Worm (Caenorhabditis elegans) whole organism, midembryonic: ENCODE results near the gene nas-37.

ENCODE experiments used
- T22C8.4 ChIP-seq: fragments of 200-800 bp; sonication (Bioruptor generic); IDR thresholded peaks from 2 replicates; pipeline ENCODE4 v1.3.6; 2022; ENCODE audit warnings: missing genetic modification characterization, missing compliant biosample characterization
- cog-1 ChIP-seq: sonication (generic microtip); optimal IDR thresholded peaks from 2 replicates; lab custom pipeline; 2016; ENCODE audit warnings: missing genetic modification characterization, missing compliant biosample characterization
- flt-1 ChIP-seq: fragments of 200-800 bp; sonication (Bioruptor generic); IDR thresholded peaks from 2 replicates; pipeline ENCODE4 v1.3.6; 2022; ENCODE audit warnings: missing genetic modification characterization, missing compliant biosample characterization
- klf-2 ChIP-seq: fragments of 200-800 bp; sonication (Bioruptor generic); conservative IDR thresholded peaks from 2 replicates; pipeline ENCODE4 v1.3.6; 2022; ENCODE audit warnings: missing genetic modification reagents, missing genetic modification characterization, missing compliant biosample characterization
- med-1 ChIP-seq: sonication (generic microtip); optimal IDR thresholded peaks from 2 replicates; lab custom pipeline; 2017; ENCODE audit warnings: missing genetic modification characterization, mild to moderate bottlenecking, missing compliant biosample characterization, antibody characterized with exemption, missing genetic modification reagents; ENCODE audit not compliant: insufficient read depth
- ref-1 ChIP-seq: fragments of 200-800 bp; sonication (Bioruptor generic); conservative IDR thresholded peaks from 2 replicates; pipeline ENCODE4 v1.3.6; 2022; ENCODE audit warnings: missing genetic modification reagents, missing genetic modification characterization, missing compliant biosample characterization
- tab-1 ChIP-seq: fragments of 200-800 bp; sonication (Bioruptor generic); IDR thresholded peaks from 2 replicates; pipeline ENCODE4 v1.3.6; 2022; ENCODE audit warnings: missing genetic modification characterization, missing compliant biosample characterization
- ztf-23 ChIP-seq: fragments of 200-800 bp; sonication (Bioruptor generic); IDR thresholded peaks from 2 replicates; pipeline ENCODE4 v1.3.6; 2022; ENCODE audit warnings: missing genetic modification reagents, missing genetic modification characterization, missing compliant biosample characterization
- ztf-29 ChIP-seq: fragments of 200-800 bp; sonication (Bioruptor generic); IDR thresholded peaks from 2 replicates; pipeline ENCODE4 v1.3.6; 2022; ENCODE audit warnings: missing genetic modification reagents, missing genetic modification characterization, missing compliant biosample characterization

The nas-37 gene

ce11 chrX:9948963-9949362 lies at the start of gene nas-37:
TSS of gene nas-37 (minus strand) at chrX:9949063.
- TF ChIP-seq tab-1 (GFP tag; lab: Robert Waterston, UW), result no peak
- TF ChIP-seq ref-1 (GFP tag; lab: Robert Waterston, UW), result no peak
- TF ChIP-seq cog-1 (tag; lab: Kevin White, UChicago), result no peak
- TF ChIP-seq ztf-23 (GFP tag; lab: Robert Waterston, UW), result no peak
- no peak for TF ChIP-seq ztf-29 (GFP tag; lab: Robert Waterston, UW)
- no peak for TF ChIP-seq klf-2
- no peak for TF ChIP-seq med-1 (GFP tag; lab: Kevin White, UChicago)
- TF ChIP-seq T22C8.4 (GFP tag; lab: Robert Waterston, UW), result no peak
- TF ChIP-seq flt-1 (GFP tag; lab: Robert Waterston, UW), result no peak

- TF ChIP-seq T22C8.4 (GFP tag; lab: Robert Waterston, UW) (no peak), tab-1 (GFP tag; lab: Robert Waterston, UW) (no peak), klf-2 (no peak), ref-1 (GFP tag; lab: Robert Waterston, UW) (no peak), ztf-23 (GFP tag; lab: Robert Waterston, UW) (no peak), flt-1 (GFP tag; lab: Robert Waterston, UW) (no peak), med-1 (GFP tag; lab: Kevin White, UChicago) (no peak), cog-1 (tag; lab: Kevin White, UChicago) (no peak), ztf-29 (GFP tag; lab: Robert Waterston, UW) (no peak)
These were observed 48.5 kb upstream of the nas-37 start for ce11 chrX:9997344-9997743.

- TF ChIP-seq cog-1 (tag; lab: Kevin White, UChicago), result no peak
- TF ChIP-seq med-1 (GFP tag; lab: Kevin White, UChicago), result no peak
- TF ChIP-seq ztf-23 (GFP tag; lab: Robert Waterston, UW), result no peak
- TF ChIP-seq ztf-29 (GFP tag; lab: Robert Waterston, UW), result no peak
- no peak for TF ChIP-seq ref-1 (GFP tag; lab: Robert Waterston, UW)
- TF ChIP-seq flt-1 (GFP tag; lab: Robert Waterston, UW), result no peak
- TF ChIP-seq T22C8.4 (GFP tag; lab: Robert Waterston, UW), result no peak
- TF ChIP-seq klf-2, result no peak
These were observed 44.2 kb upstream of the nas-37 start for ce11 chrX:9993100-9993499.

ce11 chrX:9988884-9989283 lies 40.0 kb upstream of the nas-37 start:
- no peak for TF ChIP-seq flt-1 (GFP tag; lab: Robert Waterston, UW)
- no peak for TF ChIP-seq ztf-23 (GFP tag; lab: Robert Waterston, UW)
- peak; percentile 9; the same call in 1 of the 2 replicates for TF ChIP-seq ztf-29 (GFP tag; lab: Robert Waterston, UW)
- TF ChIP-seq cog-1 (tag; lab: Kevin White, UChicago), result no peak
- no peak for TF ChIP-seq ref-1 (GFP tag; lab: Robert Waterston, UW)
- TF ChIP-seq klf-2, result no peak
- no peak for TF ChIP-seq med-1 (GFP tag; lab: Kevin White, UChicago)

- TF ChIP-seq klf-2 (no peak), ztf-23 (GFP tag; lab: Robert Waterston, UW) (no peak), ztf-29 (GFP tag; lab: Robert Waterston, UW) (no peak), cog-1 (tag; lab: Kevin White, UChicago) (no peak), tab-1 (GFP tag; lab: Robert Waterston, UW) (no peak), T22C8.4 (GFP tag; lab: Robert Waterston, UW) (no peak), med-1 (GFP tag; lab: Kevin White, UChicago) (no peak)
These were observed 38.3 kb upstream of the nas-37 start for ce11 chrX:9987166-9987565.

- no peak for TF ChIP-seq flt-1 (GFP tag; lab: Robert Waterston, UW)
- no peak for TF ChIP-seq cog-1 (tag; lab: Kevin White, UChicago)
- TF ChIP-seq ref-1 (GFP tag; lab: Robert Waterston, UW), result no peak
- no peak for TF ChIP-seq ztf-23 (GFP tag; lab: Robert Waterston, UW)
- no peak for TF ChIP-seq ztf-29 (GFP tag; lab: Robert Waterston, UW)
- no peak for TF ChIP-seq tab-1 (GFP tag; lab: Robert Waterston, UW)
- no peak for TF ChIP-seq med-1 (GFP tag; lab: Kevin White, UChicago)
- TF ChIP-seq T22C8.4 (GFP tag; lab: Robert Waterston, UW), result no peak
- no peak for TF ChIP-seq klf-2
These were observed 36.1 kb upstream of the nas-37 start, which contains the start of gene F19C6.5 for ce11 chrX:9984889-9985404. TSS of gene F19C6.5 (minus strand) at chrX:9984939.

- TF ChIP-seq T22C8.4 (GFP tag; lab: Robert Waterston, UW) (no peak), ref-1 (GFP tag; lab: Robert Waterston, UW) (no peak), flt-1 (GFP tag; lab: Robert Waterston, UW) (no peak), ztf-29 (GFP tag; lab: Robert Waterston, UW) (no peak), ztf-23 (GFP tag; lab: Robert Waterston, UW) (no peak), med-1 (GFP tag; lab: Kevin White, UChicago) (no peak), klf-2 (no peak), tab-1 (GFP tag; lab: Robert Waterston, UW) (no peak), cog-1 (tag; lab: Kevin White, UChicago) (no peak)
These were observed 32.4 kb upstream of the nas-37 start for ce11 chrX:9981259-9981658.

ce11 chrX:9976206-9976605 lies 27.3 kb upstream of the nas-37 start, which contains the start of gene mgl-1:
TSS of gene mgl-1 (minus strand) at chrX:9976306.
- TF ChIP-seq ztf-29 (GFP tag; lab: Robert Waterston, UW) (no peak), flt-1 (GFP tag; lab: Robert Waterston, UW) (no peak), T22C8.4 (GFP tag; lab: Robert Waterston, UW) (no peak), klf-2 (no peak), cog-1 (tag; lab: Kevin White, UChicago) (no peak), med-1 (GFP tag; lab: Kevin White, UChicago) (no peak), ref-1 (GFP tag; lab: Robert Waterston, UW) (no peak), tab-1 (GFP tag; lab: Robert Waterston, UW) (no peak), ztf-23 (GFP tag; lab: Robert Waterston, UW) (no peak)

- TF ChIP-seq T22C8.4 (GFP tag; lab: Robert Waterston, UW) (no peak), ztf-23 (GFP tag; lab: Robert Waterston, UW) (no peak), klf-2 (no peak), tab-1 (GFP tag; lab: Robert Waterston, UW) (no peak), cog-1 (tag; lab: Kevin White, UChicago) (no peak), ztf-29 (GFP tag; lab: Robert Waterston, UW) (no peak), med-1 (GFP tag; lab: Kevin White, UChicago) (no peak), flt-1 (GFP tag; lab: Robert Waterston, UW) (no peak), ref-1 (GFP tag; lab: Robert Waterston, UW) (no peak)
These were observed 16.4 kb upstream of the nas-37 start, which contains the start of gene pssy-1 for ce11 chrX:9965275-9965674. TSS of gene pssy-1 (plus strand) at chrX:9965592.
